Fruit fly (Drosophila melanogaster): ENCODE measurements around the gene Acp24A4.
A peak's percentile ranks its signal among the peaks of the same experiment; 100 is the strongest.

Gene Acp24A4

dm6 chr2L:3655698-3656105 lies 38.0 kb downstream of the Acp24A4 start (continued):
- TF ChIP-seq D19A (tag; optimal IDR thresholded peaks at IDR 0.05) (peak; percentile 96), bab2 (GFP tag; optimal IDR thresholded peaks at IDR 0.05) (peak; percentile 98), CG12299 (tag; optimal IDR thresholded peaks at IDR 0.05) (peak; percentile 98), bowl (GFP tag; IDR thresholded peaks at IDR 0.05) (peak; percentile 95), CG7745 (tag; optimal IDR thresholded peaks at IDR 0.05) (peak; percentile 89), CG7839 (tag; optimal IDR thresholded peaks at IDR 0.05) (peak; percentile 99), Oaz (GFP tag; IDR thresholded peaks at IDR 0.05) (peak; percentile 95), pb (GFP tag; optimal IDR thresholded peaks at IDR 0.05) (peak; percentile 97), CG34422 (GFP tag; IDR thresholded peaks at IDR 0.05) (peak; percentile 98), NC2β (GFP tag; optimal IDR thresholded peaks at IDR 0.05) (peak; percentile 98), Neu2 (GFP tag; optimal IDR thresholded peaks at IDR 0.05; ENCODE audit: borderline replicate concordance) (peak; percentile 88), CG1832 (GFP tag; optimal IDR thresholded peaks at IDR 0.05) (no peak), Oli (tag; optimal IDR thresholded peaks at IDR 0.05) (peak; percentile 99), CG1024 (GFP tag; IDR thresholded peaks at IDR 0.05) (peak; percentile 94), usp (GFP tag; optimal IDR thresholded peaks at IDR 0.05) (no peak), toy (GFP tag; IDR thresholded peaks at IDR 0.05) (peak; percentile 92), CG7357 (GFP tag; IDR thresholded peaks at IDR 0.05) (peak; percentile 92), jumu (GFP tag; optimal IDR thresholded peaks at IDR 0.05) (peak; percentile 98), h (optimal IDR thresholded peaks at IDR 0.05) (no peak), Tbp (GFP tag; optimal IDR thresholded peaks at IDR 0.05) (no peak), mam (GFP tag; optimal IDR thresholded peaks at IDR 0.05) (peak; percentile 98), CG11093 (GFP tag; IDR thresholded peaks at IDR 0.05) (peak; percentile 96), Dip2 (GFP tag; IDR thresholded peaks at IDR 0.05) (no peak; the same call in 1 of the 2 replicates), pho (GFP tag; optimal IDR thresholded peaks at IDR 0.05) (peak; percentile 99), CG13123 (GFP tag; optimal IDR thresholded peaks at IDR 0.05) (peak; percentile 94), tap (tag; optimal IDR thresholded peaks at IDR 0.05) (peak; percentile 99), CG4617 (GFP tag; optimal IDR thresholded peaks at IDR 0.05; ENCODE audit: borderline replicate concordance) (peak; percentile 97), sob (GFP tag; IDR thresholded peaks at IDR 0.05) (peak; percentile 98), mirr (GFP tag; optimal IDR thresholded peaks at IDR 0.05) (peak; percentile 99), esg (GFP tag; conservative IDR thresholded peaks at IDR 0.05) (peak; percentile 97), CG32772 (GFP tag; IDR thresholded peaks at IDR 0.05) (peak; percentile 97), Six4 (GFP tag; optimal IDR thresholded peaks at IDR 0.05) (peak; percentile 98), CHES-1-like (GFP tag; optimal IDR thresholded peaks at IDR 0.05) (peak; percentile 98), seq (GFP tag; IDR thresholded peaks at IDR 0.05) (peak; percentile 98), tgo (GFP tag; IDR thresholded peaks at IDR 0.05) (peak; percentile 97), sima (GFP tag; optimal IDR thresholded peaks at IDR 0.05) (peak; percentile 95), wdn (GFP tag; IDR thresholded peaks at IDR 0.05) (peak; percentile 97), Dp (GFP tag; optimal IDR thresholded peaks at IDR 0.05) (peak; percentile 30), CG11085 (GFP tag; IDR thresholded peaks at IDR 0.05) (peak; percentile 96), Doc3 (GFP tag; IDR thresholded peaks at IDR 0.05; ENCODE audit: partially characterized antibody) (no peak), CG10274 (GFP tag; optimal IDR thresholded peaks at IDR 0.05) (peak; percentile 92), Ssrp (tag; optimal IDR thresholded peaks at IDR 0.05) (peak; percentile 98), CG2199 (GFP tag; IDR thresholded peaks at IDR 0.05) (peak; percentile 91), Side (GFP tag; optimal IDR thresholded peaks at IDR 0.05) (peak; percentile 99), vfl (GFP tag; optimal IDR thresholded peaks at IDR 0.05) (peak; percentile 95), CG10654 (GFP tag; optimal IDR thresholded peaks at IDR 0.05) (peak; percentile 98), CG10267 (tag; optimal IDR thresholded peaks at IDR 0.05) (peak; percentile 96), salm (tag; optimal IDR thresholded peaks at IDR 0.05) (peak; percentile 98), scrt (GFP tag; optimal IDR thresholded peaks at IDR 0.05) (peak; percentile 97), nerfin-1 (tag; optimal IDR thresholded peaks at IDR 0.05) (peak; percentile 98), Opbp (GFP tag; IDR thresholded peaks at IDR 0.05; ENCODE audit: partially characterized antibody) (no peak), E2f2 (GFP tag; IDR thresholded peaks at IDR 0.05) (peak; percentile 87), ro (GFP tag; IDR thresholded peaks at IDR 0.05) (peak; percentile 93)

Measured in whole organism, embryonic.